Fruit fly (Drosophila melanogaster) whole organism, embryonic: Measurements from ENCODE around the gene scaf6.

Experiments
- Antp ChIP-seq: fragments of 200-800 bp; sonication (Bioruptor generic); optimal IDR thresholded peaks from 3 replicates; lab custom pipeline; 2016; ENCODE audit warnings: missing biosample characterization, missing genetic modification characterization
- CG10274 ChIP-seq: fragments of 200-800 bp; sonication (Bioruptor generic); optimal IDR thresholded peaks from 3 replicates; lab custom pipeline; 2017; ENCODE audit warnings: missing biosample characterization, mild to moderate bottlenecking, missing genetic modification characterization
- CG10565 ChIP-seq: fragments of 200-800 bp; sonication (Bioruptor generic); optimal IDR thresholded peaks from 3 replicates; lab custom pipeline; 2016; ENCODE audit warnings: missing biosample characterization, mild to moderate bottlenecking, missing genetic modification characterization
- CG14441 ChIP-seq: fragments of 200-800 bp; sonication (Bioruptor generic); IDR thresholded peaks from 2 replicates; pipeline ENCODE4 v1.3.6; 2022; ENCODE audit warnings: missing biosample characterization, missing genetic modification characterization
- CG16815 ChIP-seq: fragments of 200-800 bp; sonication (Bioruptor generic); optimal IDR thresholded peaks from 3 replicates; lab custom pipeline; 2017; ENCODE audit warnings: missing biosample characterization, mild to moderate bottlenecking, missing genetic modification characterization
- CG17359 ChIP-seq: fragments of 200-800 bp; sonication (Bioruptor generic); optimal IDR thresholded peaks from 3 replicates; lab custom pipeline; 2018; ENCODE audit warnings: missing biosample characterization, mild to moderate bottlenecking, missing genetic modification characterization, moderate library complexity
- CG17612 ChIP-seq: fragments of 200-800 bp; sonication (Bioruptor generic); IDR thresholded peaks from 2 replicates; pipeline ENCODE4 v1.3.6; 2022; ENCODE audit warnings: missing biosample characterization, missing genetic modification characterization
- CG1792 ChIP-seq: fragments of 200-800 bp; sonication (Bioruptor generic); optimal IDR thresholded peaks from 2 replicates; lab custom pipeline; 2016; ENCODE audit warnings: missing biosample characterization, missing genetic modification characterization
- CG18262 ChIP-seq: fragments of 200-800 bp; optimal IDR thresholded peaks from 3 replicates; lab custom pipeline; 2019; ENCODE audit warnings: missing biosample characterization, mild to moderate bottlenecking, missing genetic modification characterization, moderate library complexity
- CG31441 ChIP-seq: fragments of 200-800 bp; sonication (Bioruptor generic); IDR thresholded peaks from 2 replicates; pipeline ENCODE4 v1.3.6; 2022; ENCODE audit warnings: missing biosample characterization, missing genetic modification characterization
- CG3281 ChIP-seq: fragments of 200-800 bp; sonication (Bioruptor generic); optimal IDR thresholded peaks from 3 replicates; lab custom pipeline; 2017; ENCODE audit warnings: missing biosample characterization, mild to moderate bottlenecking, missing genetic modification characterization
- CG5180 ChIP-seq: fragments of 200-800 bp; sonication (Bioruptor generic); optimal IDR thresholded peaks from 3 replicates; lab custom pipeline; 2017; ENCODE audit warnings: missing biosample characterization, missing genetic modification characterization, mild to moderate bottlenecking, moderate library complexity, missing genetic modification reagents
- CG8765 ChIP-seq: fragments of 200-800 bp; sonication (Bioruptor generic); IDR thresholded peaks from 2 replicates; pipeline ENCODE4 v1.3.6; 2022; ENCODE audit warnings: missing biosample characterization, missing genetic modification characterization
- CG9797 ChIP-seq: fragments of 200-800 bp; sonication (Bioruptor generic); optimal IDR thresholded peaks from 3 replicates; lab custom pipeline; 2018; ENCODE audit warnings: missing biosample characterization, mild to moderate bottlenecking, missing genetic modification characterization
- D ChIP-seq, 2 experiments: fragments of 200-800 bp in 1 of 2; fragments of >200 bp in 1 of 2; sonication (Bioruptor generic) in 1 of 2; optimal IDR thresholded peaks; 2 replicates in 1 of 2; 3 replicates in 1 of 2; lab custom pipeline; 2017; ENCODE audit warnings: mild to moderate bottlenecking in 1 of 2, missing biosample characterization in 1 of 2, missing genetic modification characterization in 1 of 2, missing genetic modification reagents in 1 of 2
- D19A ChIP-seq: fragments of 200-800 bp; optimal IDR thresholded peaks from 3 replicates; lab custom pipeline; 2019; ENCODE audit warnings: missing biosample characterization, mild to moderate bottlenecking, missing genetic modification characterization, moderate library complexity
- Dbx ChIP-seq: fragments of 200-800 bp; sonication (Bioruptor generic); IDR thresholded peaks from 3 replicates; pipeline ENCODE4 v1.3.6; 2022; ENCODE audit warnings: missing biosample characterization, missing genetic modification characterization
- Drgx ChIP-seq: fragments of 200-800 bp; sonication (Bioruptor generic); IDR thresholded peaks from 2 replicates; pipeline ENCODE4 v1.3.6; 2022; ENCODE audit warnings: missing biosample characterization, missing genetic modification characterization
- ERR ChIP-seq: fragments of 200-800 bp; sonication (Bioruptor generic); optimal IDR thresholded peaks from 2 replicates; lab custom pipeline; 2016; ENCODE audit warnings: missing biosample characterization, missing genetic modification characterization
- Ets65A ChIP-seq: fragments of 200-800 bp; sonication (Bioruptor generic); peaks from one replicate; lab custom pipeline; 2016; ENCODE audit warnings: missing biosample characterization, missing genetic modification characterization
- Gug ChIP-seq: fragments of 200-800 bp; sonication (Bioruptor generic); IDR thresholded peaks from 4 replicates; pipeline ENCODE4 v1.3.6; 2022; ENCODE audit warnings: missing biosample characterization, missing genetic modification characterization
- Hr3 ChIP-seq: fragments of 200-800 bp; sonication (Bioruptor generic); optimal IDR thresholded peaks from 3 replicates; lab custom pipeline; 2016; ENCODE audit warnings: missing biosample characterization, missing genetic modification characterization
- Hr78 ChIP-seq, 2 experiments: fragments of 200-800 bp in 1 of 2; fragments of >200 bp in 1 of 2; sonication (Bioruptor generic) in 1 of 2; optimal IDR thresholded peaks; 2 replicates each; lab custom pipeline; 2017 to 2019; ENCODE audit warnings: missing biosample characterization in 2 of 2, missing genetic modification characterization in 2 of 2, mild to moderate bottlenecking in 1 of 2, moderate library complexity in 1 of 2
- Kr ChIP-seq: fragments of 200-800 bp; sonication (Bioruptor generic); optimal IDR thresholded peaks from 2 replicates; lab custom pipeline; 2017; ENCODE audit warnings: missing biosample characterization, mild to moderate bottlenecking, missing genetic modification characterization
- Lhr ChIP-seq: fragments of 200-800 bp; sonication (Bioruptor generic); optimal IDR thresholded peaks from 3 replicates; lab custom pipeline; 2017; ENCODE audit warnings: mild to moderate bottlenecking, missing biosample characterization, missing genetic modification reagents, missing genetic modification characterization
- Mad ChIP-seq: fragments of 200-800 bp; sonication (Bioruptor generic); optimal IDR thresholded peaks from 2 replicates; lab custom pipeline; 2016; ENCODE audit warnings: missing biosample characterization, missing genetic modification characterization
- NC2α ChIP-seq: fragments of 200-800 bp; sonication (Bioruptor generic); optimal IDR thresholded peaks from 2 replicates; lab custom pipeline; 2016; ENCODE audit warnings: missing biosample characterization, missing genetic modification characterization
- Neu2 ChIP-seq: fragments of 200-800 bp; sonication (Bioruptor generic); optimal IDR thresholded peaks from 3 replicates; lab custom pipeline; 2016; ENCODE audit warnings: missing biosample characterization, missing genetic modification characterization, borderline replicate concordance
- Side ChIP-seq: fragments of 200-800 bp; sonication (Bioruptor generic); optimal IDR thresholded peaks from 2 replicates; lab custom pipeline; 2016; ENCODE audit warnings: missing biosample characterization, missing genetic modification characterization
- Usf ChIP-seq: fragments of 200-800 bp; sonication (Bioruptor generic); optimal IDR thresholded peaks from 2 replicates; lab custom pipeline; 2017; ENCODE audit warnings: missing genotype, missing biosample characterization, missing genetic modification characterization
- btn ChIP-seq: fragments of 200-800 bp; sonication (Bioruptor generic); optimal IDR thresholded peaks from 2 replicates; lab custom pipeline; 2016; ENCODE audit warnings: missing biosample characterization, missing genetic modification characterization
- cad ChIP-seq: fragments of >200 bp; optimal IDR thresholded peaks from 2 replicates; lab custom pipeline; 2017; ENCODE audit warnings: missing biosample characterization, missing genetic modification characterization
- cas ChIP-seq: fragments of 200-800 bp; sonication (Bioruptor generic); IDR thresholded peaks from 2 replicates; pipeline ENCODE4 v1.3.6; 2022; ENCODE audit warnings: missing biosample characterization, missing genetic modification characterization
- caup ChIP-seq: fragments of 200-800 bp; sonication (Bioruptor generic); optimal IDR thresholded peaks from 3 replicates; lab custom pipeline; 2017; ENCODE audit warnings: missing biosample characterization, mild to moderate bottlenecking, missing genetic modification characterization, moderate library complexity; ENCODE audit not compliant: severe bottlenecking
- dm ChIP-seq: fragments of 200-800 bp; sonication (Bioruptor generic); optimal IDR thresholded peaks from 3 replicates; lab custom pipeline; 2016; ENCODE audit warnings: missing biosample characterization, missing genetic modification characterization
- dpn ChIP-seq, 2 experiments: fragments of 200-800 bp; sonication (Bioruptor generic); optimal IDR thresholded peaks; 3 replicates each; lab custom pipeline; 2016; ENCODE audit warnings: missing biosample characterization in 2 of 2, missing genetic modification characterization in 2 of 2
- ftz-f1 ChIP-seq: fragments of 200-800 bp; sonication (Bioruptor generic); optimal IDR thresholded peaks from 2 replicates; lab custom pipeline; 2016; ENCODE audit warnings: missing biosample characterization, missing genetic modification characterization
- gem ChIP-seq: fragments of 200-800 bp; sonication (Bioruptor generic); optimal IDR thresholded peaks from 2 replicates; lab custom pipeline; 2019; ENCODE audit warnings: missing biosample characterization, mild to moderate bottlenecking, missing genetic modification characterization, moderate library complexity
- h ChIP-seq: fragments of >200 bp; optimal IDR thresholded peaks from 2 replicates; lab custom pipeline; 2017
- insv ChIP-seq, 2 experiments: fragments of 200-800 bp; sonication (Bioruptor generic); optimal IDR thresholded peaks; 3 replicates each; lab custom pipeline; 2016 to 2018; ENCODE audit warnings: missing biosample characterization in 2 of 2, missing genetic modification characterization in 2 of 2
- klu ChIP-seq: fragments of 200-800 bp; sonication (Bioruptor generic); IDR thresholded peaks from 2 replicates; pipeline ENCODE4 v1.3.6; 2022; ENCODE audit warnings: missing biosample characterization, missing genetic modification characterization
- lilli ChIP-seq: fragments of 200-800 bp; sonication (Bioruptor generic); optimal IDR thresholded peaks from 3 replicates; lab custom pipeline; 2016; ENCODE audit warnings: missing biosample characterization, missing genetic modification characterization
- maf-S ChIP-seq: fragments of 200-800 bp; sonication (Bioruptor generic); optimal IDR thresholded peaks from 2 replicates; lab custom pipeline; 2016; ENCODE audit warnings: missing biosample characterization, missing genetic modification characterization
- nmo ChIP-seq: fragments of 200-800 bp; sonication (Bioruptor generic); optimal IDR thresholded peaks from 2 replicates; lab custom pipeline; 2018; ENCODE audit warnings: missing biosample characterization, mild to moderate bottlenecking, missing genetic modification characterization, moderate library complexity
- p53 ChIP-seq: fragments of 200-800 bp; sonication (Bioruptor generic); optimal IDR thresholded peaks from 2 replicates; lab custom pipeline; 2016; ENCODE audit warnings: missing biosample characterization, missing genetic modification characterization
- pb ChIP-seq: fragments of 200-800 bp; sonication (Bioruptor generic); optimal IDR thresholded peaks from 3 replicates; lab custom pipeline; 2016; ENCODE audit warnings: missing biosample characterization, missing genetic modification characterization
- sna ChIP-seq: fragments of 200-800 bp; sonication (Bioruptor generic); IDR thresholded peaks from 2 replicates; pipeline ENCODE4 v1.3.6; 2022; ENCODE audit warnings: missing biosample characterization, missing genetic modification characterization; ENCODE audit not compliant: partially characterized antibody
- sr ChIP-seq: fragments of 200-800 bp; sonication (Bioruptor generic); IDR thresholded peaks from 3 replicates; pipeline ENCODE4 v1.3.6; 2022; ENCODE audit warnings: missing biosample characterization, missing genetic modification characterization
- ssp ChIP-seq: fragments of 200-800 bp; sonication (Bioruptor generic); IDR thresholded peaks from 2 replicates; pipeline ENCODE4 v1.3.6; 2022; ENCODE audit warnings: missing biosample characterization, missing genetic modification characterization
- trh ChIP-seq: fragments of 200-800 bp; sonication (Bioruptor generic); optimal IDR thresholded peaks from 2 replicates; lab custom pipeline; 2016; ENCODE audit warnings: missing biosample characterization, missing genetic modification characterization
- wek ChIP-seq: fragments of 200-800 bp; sonication (Bioruptor generic); optimal IDR thresholded peaks from 3 replicates; lab custom pipeline; 2018; ENCODE audit warnings: missing biosample characterization, mild to moderate bottlenecking, missing genetic modification characterization, moderate library complexity
- zen2 ChIP-seq: fragments of 200-800 bp; sonication (Bioruptor generic); IDR thresholded peaks from 3 replicates; pipeline ENCODE4 v1.3.6; 2022; ENCODE audit warnings: missing biosample characterization, missing genetic modification characterization; ENCODE audit not compliant: partially characterized antibody

scaf6 gene

dm6 chr3L:17007041-17007471 lies 35.3 kb downstream of the scaf6 start:
- TF ChIP-seq CG9797 (no peak), nmo (GFP tag; lab: Kevin White, UChicago) (peak; percentile 24), Hr78 (GFP tag; optimal IDR thresholded peaks at IDR 0.05; lab: Kevin White, UChicago) (no peak), p53 (no peak), CG3281 (GFP tag; lab: Kevin White, UChicago) (peak; percentile 7), Lhr (GFP tag; lab: Kevin White, UChicago) (no peak), NC2α (GFP tag; lab: Kevin White, UChicago) (no peak), Mad (GFP tag; lab: Kevin White, UChicago) (no peak), cas (GFP tag; lab: Robert Waterston, UW) (no peak), CG8765 (GFP tag; lab: Robert Waterston, UW) (no peak), CG14441 (GFP tag; lab: Robert Waterston, UW) (peak; percentile 54), dm (GFP tag; lab: Kevin White, UChicago) (no peak), trh (GFP tag; lab: Kevin White, UChicago) (no peak), CG17612 (GFP tag; lab: Robert Waterston, UW) (peak; percentile 57; the same call in 1 of the 2 replicates), dpn (GFP tag; optimal IDR thresholded peaks at IDR 0.05; lab: Kevin White, UChicago) (peak in 1 of 2 experiments; percentile 4), zen2 (GFP tag; lab: Robert Waterston, UW) (no peak), ssp (GFP tag; lab: Robert Waterston, UW) (no peak), klu (GFP tag; lab: Robert Waterston, UW) (no peak), h (lab: Kevin White, UChicago) (no peak), caup (GFP tag; lab: Kevin White, UChicago) (peak; percentile 2), ftz-f1 (GFP tag; lab: Kevin White, UChicago) (no peak), Gug (peak; percentile 37; the same call in 2 of the 4 replicates), Neu2 (GFP tag; lab: Kevin White, UChicago) (no peak), pb (GFP tag; lab: Kevin White, UChicago) (no peak), Side (GFP tag; lab: Kevin White, UChicago) (no peak), CG1792 (GFP tag; lab: Kevin White, UChicago) (no peak), Usf (no peak), CG31441 (GFP tag; lab: Robert Waterston, UW) (peak; percentile 47; the same call in 1 of the 2 replicates), CG18262 (tag; lab: Kevin White, UChicago) (peak; percentile 28), CG10274 (no peak), wek (GFP tag; lab: Kevin White, UChicago) (no peak), D (optimal IDR thresholded peaks at IDR 0.05; lab: Kevin White, UChicago) (no peak), D (GFP tag; optimal IDR thresholded peaks at IDR 0.05; lab: Kevin White, UChicago) (no peak), btn (GFP tag; lab: Kevin White, UChicago) (no peak), Drgx (GFP tag; lab: Robert Waterston, UW) (peak; percentile 56; the same call in 1 of the 2 replicates), CG17359 (peak; percentile 33), cad (no peak), Hr3 (GFP tag; lab: Kevin White, UChicago) (no peak), insv (GFP tag; optimal IDR thresholded peaks at IDR 0.05; lab: Kevin White, UChicago) (no peak), lilli (GFP tag; lab: Kevin White, UChicago) (peak; percentile 13), ERR (GFP tag; lab: Kevin White, UChicago) (no peak), D19A (tag; lab: Kevin White, UChicago) (peak; percentile 13), Dbx (GFP tag; lab: Robert Waterston, UW) (no peak), sr (GFP tag; lab: Robert Waterston, UW) (no peak), Ets65A (GFP tag; lab: Kevin White, UChicago) (no peak), sna (GFP tag; lab: Robert Waterston, UW) (no peak), gem (tag; lab: Kevin White, UChicago) (peak; percentile 63), maf-S (GFP tag; lab: Kevin White, UChicago) (no peak), CG10565 (GFP tag; lab: Kevin White, UChicago) (no peak), CG16815 (GFP tag; lab: Kevin White, UChicago) (no peak), Antp (GFP tag; lab: Kevin White, UChicago) (no peak), CG5180 (GFP tag; lab: Kevin White, UChicago) (no peak), Kr (GFP tag; lab: Kevin White, UChicago) (no peak)
